Worm (Caenorhabditis elegans): ENCODE data around the gene F45E6.1.

- TF ChIP-seq tra-4 (tag; optimal IDR thresholded peaks at IDR 0.05) (no peak), flt-1 (GFP tag; IDR thresholded peaks at IDR 0.05) (no peak)
Observed at ce11 chrX:12467660-12468111, 9.6 kb downstream of the F45E6.1 start, which contains the start of gene myo-2.
